Worm (Caenorhabditis elegans) whole organism, L1 larva: ENCODE measurements around the gene acbp-4.
A peak's percentile ranks its signal among the peaks of the same experiment; 100 is the strongest.

ENCODE experiments used
- C16A3.4 ChIP-seq: fragments of 150-350 bp; optimal IDR thresholded peaks from 2 replicates; lab custom pipeline; 2014; ENCODE audit warnings: missing biosample characterization, missing genetic modification characterization
- C34B4.2 ChIP-seq: sonication (generic microtip); optimal IDR thresholded peaks from 2 replicates; lab custom pipeline; 2017; ENCODE audit warnings: mild to moderate bottlenecking, missing genetic modification characterization, missing compliant biosample characterization
- F16B12.6 ChIP-seq: fragments of 150-350 bp; optimal IDR thresholded peaks from 2 replicates; lab custom pipeline; 2014; ENCODE audit warnings: missing biosample characterization, missing genetic modification characterization
- aly-2 ChIP-seq: fragments of 150-350 bp; optimal IDR thresholded peaks from 2 replicates; lab custom pipeline; 2014; ENCODE audit warnings: missing biosample characterization, missing genetic modification characterization
- blmp-1 ChIP-seq: fragments of 150-350 bp; optimal IDR thresholded peaks from 2 replicates; lab custom pipeline; 2014; ENCODE audit warnings: missing biosample characterization, missing genetic modification characterization
- ceh-63 ChIP-seq: fragments of 200-800 bp; sonication (Bioruptor generic); optimal IDR thresholded peaks from 2 replicates; lab custom pipeline; 2018; ENCODE audit warnings: mild to moderate bottlenecking, missing genetic modification characterization, missing compliant biosample characterization
- ceh-8 ChIP-seq: fragments of 200-800 bp; sonication (Bioruptor generic); optimal IDR thresholded peaks from 2 replicates; lab custom pipeline; 2018; ENCODE audit warnings: mild to moderate bottlenecking, missing genetic modification characterization, moderate library complexity, missing compliant biosample characterization
- dpl-1 ChIP-seq, 3 experiments: fragments of 150-350 bp in 2 of 3; sonication (generic microtip) in 1 of 3; optimal IDR thresholded peaks; 2 replicates each; lab custom pipeline; 2014 to 2017; ENCODE audit warnings: missing biosample characterization in 3 of 3, missing genetic modification characterization in 3 of 3, missing genetic modification reagents in 3 of 3
- efl-1 ChIP-seq, 4 experiments: fragments of 150-350 bp; optimal IDR thresholded peaks in 3 of 4; peaks in 1 of 4; 1 replicate in 1 of 4; 2 replicates in 3 of 4; lab custom pipeline; 2014; ENCODE audit warnings: missing biosample characterization in 2 of 4, missing genetic modification characterization in 2 of 4, missing genetic modification reagents in 2 of 4
- efl-3 ChIP-seq: fragments of 200-800 bp; sonication (Bioruptor generic); optimal IDR thresholded peaks from 2 replicates; lab custom pipeline; 2018; ENCODE audit warnings: mild to moderate bottlenecking, missing genetic modification characterization, missing compliant biosample characterization
- elt-3 ChIP-seq, 6 experiments: fragments of 150-350 bp in 1 of 6; sonication (generic microtip); optimal IDR thresholded peaks; 2 replicates each; lab custom pipeline; 2017 to 2018; ENCODE audit warnings: missing biosample characterization in 6 of 6, missing genetic modification characterization in 6 of 6, inconsistent platforms in 1 of 6
- ets-5 ChIP-seq: fragments of 200-800 bp; sonication (Bioruptor generic); IDR thresholded peaks from 2 replicates; pipeline ENCODE4 v1.3.6; 2022; ENCODE audit warnings: missing genetic modification characterization, missing compliant biosample characterization
- fos-1 ChIP-seq: fragments of 150-350 bp; optimal IDR thresholded peaks from 2 replicates; lab custom pipeline; 2014; ENCODE audit warnings: missing biosample characterization, missing genetic modification characterization
- grh-1 ChIP-seq: fragments of 200-800 bp; sonication (Bioruptor generic); IDR thresholded peaks from 2 replicates; pipeline ENCODE4 v1.3.6; 2022; ENCODE audit warnings: missing genetic modification reagents, missing genetic modification characterization, missing compliant biosample characterization
- hlh-17 ChIP-seq: fragments of 200-800 bp; sonication (Bioruptor generic); optimal IDR thresholded peaks from 2 replicates; lab custom pipeline; 2018; ENCODE audit warnings: missing genetic modification characterization, mild to moderate bottlenecking, missing compliant biosample characterization, moderate library complexity, borderline replicate concordance
- hlh-4 ChIP-seq: sonication (generic microtip); optimal IDR thresholded peaks from 2 replicates; lab custom pipeline; 2016; ENCODE audit warnings: mild to moderate bottlenecking, missing genetic modification characterization, missing compliant biosample characterization
- hpl-2 ChIP-seq: fragments of 150-350 bp; optimal IDR thresholded peaks from 2 replicates; lab custom pipeline; 2014; ENCODE audit warnings: missing biosample characterization, missing genetic modification reagents, missing genetic modification characterization
- irx-1 ChIP-seq: sonication (generic microtip); optimal IDR thresholded peaks from 2 replicates; lab custom pipeline; 2016; ENCODE audit warnings: missing genetic modification characterization, missing compliant biosample characterization
- isw-1 ChIP-seq: fragments of 200-800 bp; sonication (Bioruptor generic); IDR thresholded peaks from 2 replicates; pipeline ENCODE4 v1.3.6; 2022; ENCODE audit warnings: missing genetic modification characterization, missing compliant biosample characterization
- jun-1 ChIP-seq: fragments of 150-350 bp; optimal IDR thresholded peaks from 2 replicates; lab custom pipeline; 2014; ENCODE audit warnings: missing biosample characterization, missing genetic modification reagents, missing genetic modification characterization
- lin-13 ChIP-seq: fragments of 150-350 bp; optimal IDR thresholded peaks from 2 replicates; lab custom pipeline; 2014; ENCODE audit warnings: missing biosample characterization, missing genetic modification reagents, missing genetic modification characterization
- lin-14 ChIP-seq: fragments of 200-800 bp; sonication (Bioruptor generic); optimal IDR thresholded peaks from 2 replicates; lab custom pipeline; 2018; ENCODE audit warnings: mild to moderate bottlenecking, missing genetic modification characterization, moderate library complexity, missing compliant biosample characterization
- lin-35 ChIP-seq, 2 experiments: fragments of 150-350 bp; optimal IDR thresholded peaks; 2 replicates each; lab custom pipeline; 2014; ENCODE audit warnings: missing biosample characterization in 2 of 2, missing genetic modification characterization in 2 of 2, missing genetic modification reagents in 2 of 2
- lir-3 ChIP-seq: sonication (generic microtip); optimal IDR thresholded peaks from 2 replicates; lab custom pipeline; 2016; ENCODE audit warnings: mild to moderate bottlenecking, missing genetic modification characterization, moderate library complexity, missing compliant biosample characterization; ENCODE audit not compliant: poor library complexity
- lsy-2 ChIP-seq, 2 experiments: fragments of 150-350 bp; optimal IDR thresholded peaks; 2 replicates each; lab custom pipeline; 2014; ENCODE audit warnings: missing biosample characterization in 2 of 2, missing genetic modification characterization in 2 of 2
- mab-9 ChIP-seq: fragments of 200-800 bp; sonication (Bioruptor generic); IDR thresholded peaks from 2 replicates; pipeline ENCODE4 v1.3.6; 2022; ENCODE audit warnings: missing genetic modification reagents, missing genetic modification characterization, missing compliant biosample characterization
- mdl-1 ChIP-seq, 2 experiments: fragments of 150-350 bp; optimal IDR thresholded peaks; 2 replicates each; lab custom pipeline; 2014 to 2017; ENCODE audit warnings: missing biosample characterization in 2 of 2, missing genetic modification characterization in 2 of 2, inconsistent platforms in 1 of 2
- mef-2 ChIP-seq: fragments of 150-350 bp; optimal IDR thresholded peaks from 2 replicates; lab custom pipeline; 2014; ENCODE audit warnings: missing biosample characterization, missing genetic modification characterization
- mep-1 ChIP-seq: fragments of 150-350 bp; optimal IDR thresholded peaks from 2 replicates; lab custom pipeline; 2014; ENCODE audit warnings: missing biosample characterization, missing genetic modification characterization
- nhr-11 ChIP-seq: fragments of 150-350 bp; optimal IDR thresholded peaks from 2 replicates; lab custom pipeline; 2014; ENCODE audit warnings: missing biosample characterization, missing genetic modification characterization
- nhr-19 ChIP-seq: fragments of 200-800 bp; sonication (Bioruptor generic); conservative IDR thresholded peaks from 2 replicates; pipeline ENCODE4 v1.3.6; 2022; ENCODE audit warnings: missing genetic modification characterization, missing compliant biosample characterization
- nhr-20 ChIP-seq: sonication (generic microtip); optimal IDR thresholded peaks from 2 replicates; lab custom pipeline; 2016; ENCODE audit warnings: mild to moderate bottlenecking, missing genetic modification characterization, missing compliant biosample characterization
- nhr-47 ChIP-seq: sonication (generic microtip); optimal IDR thresholded peaks from 2 replicates; lab custom pipeline; 2016; ENCODE audit warnings: mild to moderate bottlenecking, missing genetic modification characterization, moderate library complexity, missing compliant biosample characterization
- nhr-71 ChIP-seq: sonication (generic microtip); optimal IDR thresholded peaks from 2 replicates; lab custom pipeline; 2016; ENCODE audit warnings: mild to moderate bottlenecking, missing genetic modification characterization, moderate library complexity, missing compliant biosample characterization
- nhr-76 ChIP-seq: sonication (generic microtip); optimal IDR thresholded peaks from 2 replicates; lab custom pipeline; 2017; ENCODE audit warnings: missing biosample characterization, missing genetic modification characterization
- nhr-77 ChIP-seq: fragments of 150-350 bp; optimal IDR thresholded peaks from 2 replicates; lab custom pipeline; 2014; ENCODE audit warnings: missing biosample characterization, missing genetic modification characterization
- nhr-84 ChIP-seq: sonication (generic microtip); optimal IDR thresholded peaks from 2 replicates; lab custom pipeline; 2017; ENCODE audit warnings: missing biosample characterization, missing genetic modification characterization
- nhr-85 ChIP-seq: sonication (generic microtip); peaks from one replicate; lab custom pipeline; 2016; ENCODE audit warnings: missing genetic modification characterization, inconsistent platforms, missing compliant biosample characterization
- nhr-90 ChIP-seq: sonication (generic microtip); optimal IDR thresholded peaks from 2 replicates; lab custom pipeline; 2016; ENCODE audit warnings: mild to moderate bottlenecking, missing genetic modification characterization, missing compliant biosample characterization; ENCODE audit not compliant: poor library complexity
- pag-3 ChIP-seq: sonication (generic microtip); optimal IDR thresholded peaks from 2 replicates; lab custom pipeline; 2017; ENCODE audit warnings: missing genetic modification characterization, mild to moderate bottlenecking, missing compliant biosample characterization, antibody characterized with exemption, borderline replicate concordance; ENCODE audit not compliant: insufficient read depth
- pax-3 ChIP-seq: fragments of 200-800 bp; sonication (Bioruptor generic); optimal IDR thresholded peaks from 2 replicates; lab custom pipeline; 2018; ENCODE audit warnings: mild to moderate bottlenecking, missing genetic modification characterization, moderate library complexity, missing compliant biosample characterization
- snu-23 ChIP-seq: sonication (generic microtip); optimal IDR thresholded peaks from 2 replicates; lab custom pipeline; 2016; ENCODE audit warnings: missing genetic modification characterization, missing compliant biosample characterization
- sox-4 ChIP-seq: sonication (generic microtip); optimal IDR thresholded peaks from 2 replicates; lab custom pipeline; 2016; ENCODE audit warnings: missing genetic modification characterization, missing compliant biosample characterization
- sptf-1 ChIP-seq: fragments of 150-350 bp; optimal IDR thresholded peaks from 2 replicates; lab custom pipeline; 2014; ENCODE audit warnings: missing biosample characterization, missing genetic modification characterization
- tbx-2 ChIP-seq: sonication (generic microtip); optimal IDR thresholded peaks from 2 replicates; lab custom pipeline; 2016; ENCODE audit warnings: missing genetic modification characterization, missing compliant biosample characterization
- unc-30 ChIP-seq: sonication (generic microtip); optimal IDR thresholded peaks from 2 replicates; lab custom pipeline; 2017; ENCODE audit warnings: missing biosample characterization, missing genetic modification characterization
- vab-15 ChIP-seq: sonication (generic microtip); optimal IDR thresholded peaks from 2 replicates; lab custom pipeline; 2017; ENCODE audit warnings: missing genotype, mild to moderate bottlenecking, missing genetic modification characterization, missing compliant biosample characterization
- xbp-1 ChIP-seq: sonication (generic microtip); optimal IDR thresholded peaks from 2 replicates; lab custom pipeline; 2016; ENCODE audit warnings: missing genetic modification characterization, missing compliant biosample characterization
- ztf-4 ChIP-seq: fragments of 150-350 bp; optimal IDR thresholded peaks from 2 replicates; lab custom pipeline; 2014; ENCODE audit warnings: missing biosample characterization, missing genetic modification characterization

Gene acbp-4

ce11 chrIII:7300763-7301162 lies 8.1 kb downstream of the acbp-4 start (continued):
- TF ChIP-seq aly-2 (no peak), mdl-1 (tag; optimal IDR thresholded peaks at IDR 0.05; lab: Kevin White, UChicago) (no peak), sptf-1 (tag; lab: Kevin White, UChicago) (no peak), lsy-2 (tag; optimal IDR thresholded peaks at IDR 0.05; lab: Kevin White, UChicago) (peak in 1 of 2 experiments; percentile 17), unc-30 (tag; lab: Kevin White, UChicago) (no peak), pag-3 (tag; lab: Kevin White, UChicago) (no peak), isw-1 (GFP tag; lab: Robert Waterston, UW) (no peak), ceh-8 (GFP tag; lab: Kevin White, UChicago) (no peak), sox-4 (tag; lab: Kevin White, UChicago) (no peak), hlh-4 (tag; lab: Kevin White, UChicago) (no peak), mab-9 (GFP tag; lab: Robert Waterston, UW) (no peak), nhr-77 (no peak), hpl-2 (GFP tag; lab: Kevin White, UChicago) (no peak), tbx-2 (tag; lab: Kevin White, UChicago) (no peak), lin-13 (GFP tag; lab: Kevin White, UChicago) (no peak), C34B4.2 (tag; lab: Kevin White, UChicago) (no peak), xbp-1 (no peak), ceh-63 (GFP tag; lab: Kevin White, UChicago) (no peak), fos-1 (tag; lab: Kevin White, UChicago) (no peak), nhr-84 (tag; lab: Kevin White, UChicago) (no peak), lir-3 (tag; lab: Kevin White, UChicago) (no peak), grh-1 (GFP tag; lab: Robert Waterston, UW) (peak; percentile 32; the same call in 1 of the 2 replicates), efl-1 (optimal IDR thresholded peaks at IDR 0.05; lab: Kevin White, UChicago) (no peak), efl-1 (GFP tag; optimal IDR thresholded peaks at IDR 0.05 in 1 of 2; lab: Kevin White, UChicago) (peak in 1 of 2 experiments; percentile 73), pax-3 (tag; lab: Kevin White, UChicago) (no peak), nhr-11 (no peak), hlh-17 (no peak), F16B12.6 (tag; lab: Kevin White, UChicago) (no peak), ztf-4 (tag; lab: Kevin White, UChicago) (no peak), vab-15 (tag; lab: Kevin White, UChicago) (no peak)

DNA sequence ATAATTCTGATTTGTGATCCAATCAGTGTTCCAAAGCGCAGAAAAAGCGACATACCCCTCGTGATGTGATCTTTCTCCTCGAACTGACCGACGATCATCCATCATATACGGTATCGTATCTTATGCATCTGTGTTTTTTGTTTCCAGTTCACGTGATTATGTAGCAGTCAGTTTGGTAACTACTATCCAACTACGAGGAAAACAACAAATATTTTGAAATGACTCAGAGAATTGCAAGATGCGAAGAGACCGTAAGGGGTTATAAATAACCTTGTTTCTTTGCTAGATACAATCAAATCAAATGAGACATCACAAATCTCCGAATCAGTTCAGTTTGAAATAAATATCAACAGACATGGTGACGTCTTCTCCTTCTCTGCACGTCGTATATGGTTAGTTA lies 8.7 kb downstream of the acbp-4 start:
- TF ChIP-seq mep-1: peak; percentile 46
- TF ChIP-seq nhr-71 (tag; lab: Kevin White, UChicago): peak; percentile 85
- peak in 3 of 6 experiments; percentile 27 to 90 (median 89) for TF ChIP-seq elt-3 (tag; optimal IDR thresholded peaks at IDR 0.05; lab: Kevin White, UChicago)
- no peak for TF ChIP-seq mef-2 (tag; lab: Kevin White, UChicago)
- TF ChIP-seq snu-23 (GFP tag; lab: Kevin White, UChicago): peak; percentile 59
- TF ChIP-seq dpl-1 (GFP tag; optimal IDR thresholded peaks at IDR 0.05; lab: Kevin White, UChicago): peak in 1 of 3 experiments; percentile 39
- no peak for TF ChIP-seq irx-1 (tag; lab: Kevin White, UChicago)
- no peak for TF ChIP-seq nhr-76
- peak; percentile 57 for TF ChIP-seq nhr-19 (GFP tag; lab: Robert Waterston, UW)
- TF ChIP-seq lsy-2 (tag; optimal IDR thresholded peaks at IDR 0.05; lab: Kevin White, UChicago): peak; percentile 50 to 72
- no peak for TF ChIP-seq ets-5 (GFP tag; lab: Robert Waterston, UW)
- peak in 1 of 2 experiments; percentile 59 for TF ChIP-seq lin-35 (GFP tag; optimal IDR thresholded peaks at IDR 0.05; lab: Kevin White, UChicago)
- TF ChIP-seq nhr-85: peak; percentile 99
- peak; percentile 36; the same call in 1 of the 2 replicates for TF ChIP-seq grh-1 (GFP tag; lab: Robert Waterston, UW)
- TF ChIP-seq hlh-4 (tag; lab: Kevin White, UChicago): no peak
- peak; percentile 64 for TF ChIP-seq blmp-1
- peak; percentile 84 for TF ChIP-seq nhr-90
- no peak for TF ChIP-seq jun-1
- peak; percentile 69 for TF ChIP-seq C16A3.4
- peak; percentile 63 for TF ChIP-seq tbx-2 (tag; lab: Kevin White, UChicago)
- no peak for TF ChIP-seq mab-9 (GFP tag; lab: Robert Waterston, UW)
- TF ChIP-seq nhr-47 (tag; lab: Kevin White, UChicago): peak; percentile 54
- peak; percentile 38 for TF ChIP-seq efl-3
- peak; percentile 31 for TF ChIP-seq lin-13 (GFP tag; lab: Kevin White, UChicago)
- peak in 1 of 2 experiments; percentile 8 for TF ChIP-seq efl-1 (optimal IDR thresholded peaks at IDR 0.05; lab: Kevin White, UChicago)
- TF ChIP-seq efl-1 (GFP tag; optimal IDR thresholded peaks at IDR 0.05 in 1 of 2; lab: Kevin White, UChicago): peak in 1 of 2 experiments; percentile 85
- peak in 1 of 2 experiments; percentile 53 for TF ChIP-seq mdl-1 (tag; optimal IDR thresholded peaks at IDR 0.05; lab: Kevin White, UChicago)
- TF ChIP-seq lin-14 (GFP tag; lab: Kevin White, UChicago): peak; percentile 81
- peak; percentile 89 for TF ChIP-seq nhr-20 (tag; lab: Kevin White, UChicago)
